Worm (Caenorhabditis elegans) whole organism, young adult: ENCODE results near the gene zyg-11.

Experiments used
- F57A8.1 ChIP-seq: fragments of 200-800 bp; sonication (Bioruptor generic); optimal IDR thresholded peaks from 2 replicates; lab custom pipeline; 2018; ENCODE audit warnings: mild to moderate bottlenecking, missing genetic modification characterization, moderate library complexity, missing compliant biosample characterization
- F57C9.4 ChIP-seq: sonication (generic microtip); optimal IDR thresholded peaks from 2 replicates; lab custom pipeline; 2017; ENCODE audit warnings: mild to moderate bottlenecking, missing genetic modification characterization, missing compliant biosample characterization
- K12H6.12 ChIP-seq: fragments of 200-800 bp; sonication (Bioruptor generic); optimal IDR thresholded peaks from 2 replicates; lab custom pipeline; 2018; ENCODE audit warnings: mild to moderate bottlenecking, missing genetic modification characterization, missing compliant biosample characterization
- Y53F4B.3 ChIP-seq: fragments of 200-800 bp; sonication (Bioruptor generic); IDR thresholded peaks from 2 replicates; pipeline ENCODE4 v1.3.6; 2022; ENCODE audit warnings: missing genetic modification reagents, missing genetic modification characterization, missing compliant biosample characterization
- Y67H2A.10 ChIP-seq: fragments of 200-800 bp; sonication (Bioruptor generic); conservative IDR thresholded peaks from 2 replicates; pipeline ENCODE4 v1.3.6; 2022; ENCODE audit warnings: missing genetic modification reagents, missing genetic modification characterization, missing compliant biosample characterization
- akir-1 ChIP-seq: fragments of 200-800 bp; sonication (Bioruptor generic); optimal IDR thresholded peaks from 2 replicates; lab custom pipeline; 2018; ENCODE audit warnings: mild to moderate bottlenecking, missing genetic modification characterization, moderate library complexity, missing compliant biosample characterization
- ama-1 ChIP-seq, 3 experiments: fragments of 150-350 bp in 1 of 3; sonication (generic microtip) in 2 of 3; optimal IDR thresholded peaks; 2 replicates each; lab custom pipeline; 2014 to 2018; ENCODE audit warnings: missing biosample characterization in 2 of 3, missing genetic modification characterization in 2 of 3, missing genetic modification reagents in 2 of 3
- aptf-2 ChIP-seq: fragments of 200-800 bp; sonication (Bioruptor generic); conservative IDR thresholded peaks from 2 replicates; pipeline ENCODE4 v1.3.6; 2022; ENCODE audit warnings: missing genetic modification reagents, missing genetic modification characterization, missing compliant biosample characterization
- aptf-3 ChIP-seq: fragments of 200-800 bp; sonication (Bioruptor generic); IDR thresholded peaks from 2 replicates; pipeline ENCODE4 v1.3.6; 2022; ENCODE audit warnings: missing genetic modification characterization, missing compliant biosample characterization
- attf-3 ChIP-seq: fragments of 200-800 bp; sonication (Bioruptor generic); conservative IDR thresholded peaks from 2 replicates; pipeline ENCODE4 v1.3.6; 2022; ENCODE audit warnings: missing genetic modification reagents, missing genetic modification characterization, missing compliant biosample characterization
- ccch-3 ChIP-seq: fragments of 200-800 bp; sonication (Bioruptor generic); optimal IDR thresholded peaks from 2 replicates; lab custom pipeline; 2018; ENCODE audit warnings: mild to moderate bottlenecking, missing genetic modification characterization, missing compliant biosample characterization
- ceh-91 ChIP-seq: fragments of 200-800 bp; sonication (Bioruptor generic); IDR thresholded peaks from 2 replicates; pipeline ENCODE4 v1.3.6; 2022; ENCODE audit warnings: missing genetic modification reagents, missing genetic modification characterization, missing compliant biosample characterization
- chd-7 ChIP-seq: sonication (generic microtip); optimal IDR thresholded peaks from 2 replicates; lab custom pipeline; 2016; ENCODE audit warnings: mild to moderate bottlenecking, missing genetic modification characterization, moderate library complexity, missing compliant biosample characterization
- egrh-3 ChIP-seq: fragments of 200-800 bp; sonication (Bioruptor generic); IDR thresholded peaks from 2 replicates; pipeline ENCODE4 v1.3.6; 2022; ENCODE audit warnings: missing genetic modification reagents, missing genetic modification characterization, missing compliant biosample characterization
- gei-17 ChIP-seq: fragments of 200-800 bp; sonication (Bioruptor generic); optimal IDR thresholded peaks from 2 replicates; lab custom pipeline; 2018; ENCODE audit warnings: mild to moderate bottlenecking, missing genetic modification characterization, missing compliant biosample characterization
- hlh-26 ChIP-seq: fragments of 200-800 bp; sonication (Bioruptor generic); conservative IDR thresholded peaks from 2 replicates; pipeline ENCODE4 v1.3.6; 2022; ENCODE audit warnings: missing genetic modification reagents, missing genetic modification characterization, missing compliant biosample characterization
- lag-1 ChIP-seq: fragments of 200-800 bp; sonication (Bioruptor generic); IDR thresholded peaks from 2 replicates; pipeline ENCODE4 v1.3.6; 2022; ENCODE audit warnings: missing genetic modification reagents, missing genetic modification characterization, missing compliant biosample characterization
- let-607 ChIP-seq, 2 experiments: fragments of 200-800 bp in 1 of 2; sonication (Bioruptor generic) in 1 of 2; sonication (generic microtip) in 1 of 2; optimal IDR thresholded peaks; 2 replicates each; lab custom pipeline; 2016 to 2018; ENCODE audit warnings: mild to moderate bottlenecking in 2 of 2, missing compliant biosample characterization in 2 of 2, missing genetic modification characterization in 2 of 2, moderate library complexity in 2 of 2, missing genotype in 1 of 2
- lin-26 ChIP-seq: fragments of 200-800 bp; sonication (Bioruptor generic); IDR thresholded peaks from 2 replicates; pipeline ENCODE4 v1.3.6; 2022; ENCODE audit warnings: missing genetic modification reagents, missing genetic modification characterization, missing compliant biosample characterization
- lir-1 ChIP-seq: fragments of 200-800 bp; sonication (Bioruptor generic); conservative IDR thresholded peaks from 2 replicates; pipeline ENCODE4 v1.3.6; 2022; ENCODE audit warnings: missing genetic modification reagents, missing genetic modification characterization, missing compliant biosample characterization
- lsl-1 ChIP-seq: fragments of 200-800 bp; sonication (Bioruptor generic); optimal IDR thresholded peaks from 2 replicates; lab custom pipeline; 2018; ENCODE audit warnings: mild to moderate bottlenecking, missing genetic modification characterization, moderate library complexity, missing compliant biosample characterization
- mel-28 ChIP-seq: sonication (generic microtip); optimal IDR thresholded peaks from 2 replicates; lab custom pipeline; 2016; ENCODE audit warnings: borderline replicate concordance, mild to moderate bottlenecking, missing genetic modification characterization, missing compliant biosample characterization
- mxl-1 ChIP-seq: sonication (generic microtip); optimal IDR thresholded peaks from 2 replicates; lab custom pipeline; 2016; ENCODE audit warnings: missing genetic modification characterization, missing compliant biosample characterization
- nfya-1 ChIP-seq: sonication (generic microtip); optimal IDR thresholded peaks from 2 replicates; lab custom pipeline; 2017; ENCODE audit warnings: antibody characterized with exemption, missing compliant biosample characterization, missing genetic modification characterization, borderline replicate concordance; ENCODE audit not compliant: insufficient read depth
- nfya-2 ChIP-seq: fragments of 200-800 bp; sonication (Bioruptor generic); IDR thresholded peaks from 2 replicates; pipeline ENCODE4 v1.3.6; 2022; ENCODE audit warnings: missing genetic modification reagents, missing genetic modification characterization, missing compliant biosample characterization
- nfyb-1 ChIP-seq: fragments of 200-800 bp; sonication (Bioruptor generic); IDR thresholded peaks from 2 replicates; pipeline ENCODE4 v1.3.6; 2022; ENCODE audit warnings: missing genetic modification reagents, missing genetic modification characterization, missing compliant biosample characterization
- nhr-120 ChIP-seq: fragments of 200-800 bp; sonication (Bioruptor generic); IDR thresholded peaks from 2 replicates; pipeline ENCODE4 v1.3.6; 2022; ENCODE audit warnings: missing genetic modification characterization, missing compliant biosample characterization
- nhr-179 ChIP-seq: sonication (generic microtip); optimal IDR thresholded peaks from 2 replicates; lab custom pipeline; 2016; ENCODE audit warnings: mild to moderate bottlenecking, missing genetic modification characterization, missing compliant biosample characterization
- nhr-27 ChIP-seq: fragments of 200-800 bp; sonication (Bioruptor generic); optimal IDR thresholded peaks from 2 replicates; lab custom pipeline; 2018; ENCODE audit warnings: mild to moderate bottlenecking, missing genetic modification characterization, moderate library complexity, missing compliant biosample characterization
- nhr-80 ChIP-seq: sonication (generic microtip); optimal IDR thresholded peaks from 2 replicates; lab custom pipeline; 2016; ENCODE audit warnings: missing genetic modification characterization, missing compliant biosample characterization
- nhr-90 ChIP-seq: sonication (generic microtip); optimal IDR thresholded peaks from 2 replicates; lab custom pipeline; 2016; ENCODE audit warnings: missing genotype, mild to moderate bottlenecking, missing genetic modification characterization, missing compliant biosample characterization
- pha-4 ChIP-seq: fragments of 150-350 bp; sonication (generic microtip); optimal IDR thresholded peaks from 2 replicates; lab custom pipeline; 2014; ENCODE audit warnings: missing biosample characterization, missing genetic modification reagents, missing genetic modification characterization
- repo-1 ChIP-seq: sonication (generic microtip); optimal IDR thresholded peaks from 2 replicates; lab custom pipeline; 2017; ENCODE audit warnings: mild to moderate bottlenecking, missing genetic modification characterization, missing compliant biosample characterization
- snpc-3.4 ChIP-seq: sonication (generic microtip); optimal IDR thresholded peaks from 2 replicates; lab custom pipeline; 2017; ENCODE audit warnings: missing genetic modification characterization, mild to moderate bottlenecking, missing compliant biosample characterization, antibody characterized with exemption, moderate library complexity, missing genotype, missing genetic modification reagents
- somi-1 ChIP-seq: fragments of 200-800 bp; sonication (Bioruptor generic); optimal IDR thresholded peaks from 2 replicates; lab custom pipeline; 2018; ENCODE audit warnings: mild to moderate bottlenecking, missing genetic modification characterization, missing compliant biosample characterization
- sptf-2 ChIP-seq: fragments of 200-800 bp; sonication (Bioruptor generic); optimal IDR thresholded peaks from 2 replicates; lab custom pipeline; 2018; ENCODE audit warnings: mild to moderate bottlenecking, missing genetic modification characterization, missing compliant biosample characterization
- tlf-1 ChIP-seq: fragments of 200-800 bp; sonication (Bioruptor generic); optimal IDR thresholded peaks from 2 replicates; lab custom pipeline; 2018; ENCODE audit warnings: mild to moderate bottlenecking, missing genetic modification characterization, missing compliant biosample characterization
- unc-62 ChIP-seq: fragments of 150-350 bp; optimal IDR thresholded peaks from 2 replicates; lab custom pipeline; 2014; ENCODE audit warnings: missing biosample characterization, missing genetic modification reagents, missing genetic modification characterization
- zfh-2 ChIP-seq: fragments of 200-800 bp; sonication (Bioruptor generic); conservative IDR thresholded peaks from 2 replicates; pipeline ENCODE4 v1.3.6; 2022; ENCODE audit warnings: missing genetic modification reagents, missing genetic modification characterization, missing compliant biosample characterization
- zim-3 ChIP-seq: sonication (generic microtip); optimal IDR thresholded peaks from 2 replicates; lab custom pipeline; 2017; ENCODE audit warnings: mild to moderate bottlenecking, missing genetic modification characterization, moderate library complexity, missing compliant biosample characterization
- ztf-26 ChIP-seq: sonication (generic microtip); optimal IDR thresholded peaks from 2 replicates; lab custom pipeline; 2017; ENCODE audit warnings: missing genetic modification characterization, missing compliant biosample characterization
- ztf-28 ChIP-seq: fragments of 200-800 bp; sonication (Bioruptor generic); IDR thresholded peaks from 2 replicates; pipeline ENCODE4 v1.3.6; 2022; ENCODE audit warnings: missing genetic modification reagents, missing genetic modification characterization, missing compliant biosample characterization
- ztf-3 ChIP-seq: fragments of 200-800 bp; sonication (Bioruptor generic); optimal IDR thresholded peaks from 2 replicates; lab custom pipeline; 2018; ENCODE audit warnings: mild to moderate bottlenecking, missing genetic modification characterization, missing compliant biosample characterization

The zyg-11 gene

ce11 chrII:8012071-8013031 lies 5.1 kb upstream of the zyg-11 start, which contains the start of gene DH11.2:
Gene DH11.2 (plus strand): TSS chrII:8012816.
- no peak for TF ChIP-seq gei-17 (GFP tag; lab: Kevin White, UChicago)
- TF ChIP-seq nhr-120 (GFP tag; lab: Robert Waterston, UW), result no peak
- peak; percentile 42 for TF ChIP-seq nhr-80 (tag; lab: Kevin White, UChicago)
- TF ChIP-seq tlf-1 (GFP tag; lab: Kevin White, UChicago), result peak; percentile 15
- peak; percentile 84 for TF ChIP-seq ama-1 (optimal IDR thresholded peaks at IDR 0.05; lab: Kevin White, UChicago)
- TF ChIP-seq ama-1 (GFP tag; optimal IDR thresholded peaks at IDR 0.05; lab: Kevin White, UChicago), result no peak

ce11 chrII:8015483-8015938 lies 2.0 kb upstream of the zyg-11 start:
- TF ChIP-seq nhr-27, result no peak
- no peak for TF ChIP-seq hlh-26 (GFP tag; lab: Robert Waterston, UW)
- TF ChIP-seq unc-62 (GFP tag; lab: Kevin White, UChicago), result no peak
- no peak for TF ChIP-seq zfh-2 (GFP tag; lab: Robert Waterston, UW)
- peak; percentile 76; the same call in 1 of the 2 replicates for TF ChIP-seq aptf-2 (GFP tag; lab: Robert Waterston, UW)
- TF ChIP-seq lin-26 (GFP tag; lab: Robert Waterston, UW), result no peak
- TF ChIP-seq Y53F4B.3 (GFP tag; lab: Robert Waterston, UW), result no peak
- peak; percentile 0 for TF ChIP-seq somi-1
- TF ChIP-seq repo-1 (tag; lab: Kevin White, UChicago), result peak; percentile 69
- TF ChIP-seq F57A8.1 (GFP tag; lab: Kevin White, UChicago), result no peak
- no peak for TF ChIP-seq nfya-2 (GFP tag; lab: Robert Waterston, UW)
- TF ChIP-seq nhr-179 (tag; lab: Kevin White, UChicago), result no peak
- TF ChIP-seq aptf-3 (GFP tag; lab: Robert Waterston, UW), result no peak
- TF ChIP-seq tlf-1 (GFP tag; lab: Kevin White, UChicago), result peak; percentile 87
- 0 out of 2 replicates have a peak, but pooled peaks have one; percentile 15 for TF ChIP-seq lag-1 (GFP tag; lab: Robert Waterston, UW)
- TF ChIP-seq chd-7 (tag; lab: Kevin White, UChicago), result no peak
- peak; percentile 92 for TF ChIP-seq snpc-3.4 (tag; lab: Kevin White, UChicago)
- no peak for TF ChIP-seq nfya-1 (tag; lab: Kevin White, UChicago)
- peak; percentile 90 for TF ChIP-seq lsl-1 (GFP tag; lab: Kevin White, UChicago)
- TF ChIP-seq attf-3, result 0 out of 2 replicates have a peak, but pooled peaks have one; percentile 41
- peak; percentile 50; the same call in 1 of the 2 replicates for TF ChIP-seq lir-1 (GFP tag; lab: Robert Waterston, UW)
- TF ChIP-seq ztf-3 (GFP tag; lab: Kevin White, UChicago), result no peak
- peak; percentile 95 for TF ChIP-seq ceh-91
- no peak for TF ChIP-seq mxl-1 (tag; lab: Kevin White, UChicago)
- TF ChIP-seq akir-1 (GFP tag; lab: Kevin White, UChicago), result no peak
- TF ChIP-seq ccch-3, result no peak
- no peak for TF ChIP-seq sptf-2 (GFP tag; lab: Kevin White, UChicago)
- no peak for TF ChIP-seq nhr-120 (GFP tag; lab: Robert Waterston, UW)
- TF ChIP-seq F57C9.4 (tag; lab: Kevin White, UChicago), result no peak
- TF ChIP-seq nhr-90 (tag; lab: Kevin White, UChicago), result peak; percentile 22
- TF ChIP-seq nfyb-1 (GFP tag; lab: Robert Waterston, UW), result peak; percentile 58
- TF ChIP-seq ztf-26, result peak; percentile 77
- no peak for TF ChIP-seq let-607 (tag; optimal IDR thresholded peaks at IDR 0.05; lab: Kevin White, UChicago)
- peak; percentile 47 for TF ChIP-seq K12H6.12
- TF ChIP-seq zim-3 (tag; lab: Kevin White, UChicago), result no peak
- peak; percentile 77; the same call in 1 of the 2 replicates for TF ChIP-seq Y67H2A.10 (GFP tag; lab: Robert Waterston, UW)
- peak; percentile 14 for TF ChIP-seq pha-4
- 0 out of 2 replicates have a peak, but pooled peaks have one; percentile 29 for TF ChIP-seq ztf-28 (GFP tag; lab: Robert Waterston, UW)
- no peak for TF ChIP-seq egrh-3 (GFP tag; lab: Robert Waterston, UW)
- TF ChIP-seq mel-28, result no peak
